Worm (Caenorhabditis elegans) whole organism, young adult: ENCODE results near the gene nspb-10.

Experiments
- B0019.2 ChIP-seq: fragments of 200-800 bp; sonication (Bioruptor generic); conservative IDR thresholded peaks from 2 replicates; pipeline ENCODE4 v1.3.6; 2022; ENCODE audit warnings: missing genetic modification reagents, missing genetic modification characterization, missing compliant biosample characterization
- B0336.3 ChIP-seq: fragments of 200-800 bp; sonication (Bioruptor generic); IDR thresholded peaks from 2 replicates; pipeline ENCODE4 v1.3.6; 2022; ENCODE audit warnings: missing genetic modification characterization, missing compliant biosample characterization
- C06A6.2 ChIP-seq: fragments of 200-800 bp; sonication (Bioruptor generic); conservative IDR thresholded peaks from 2 replicates; pipeline ENCODE4 v1.3.6; 2022; ENCODE audit warnings: missing genetic modification characterization, missing compliant biosample characterization
- C17E4.6 ChIP-seq: fragments of 200-800 bp; sonication (Bioruptor generic); IDR thresholded peaks from 2 replicates; pipeline ENCODE4 v1.3.6; 2022; ENCODE audit warnings: missing genetic modification reagents, missing genetic modification characterization, missing compliant biosample characterization
- F22D6.2 ChIP-seq: sonication (generic microtip); optimal IDR thresholded peaks from 2 replicates; lab custom pipeline; 2016; ENCODE audit warnings: mild to moderate bottlenecking, missing genetic modification characterization, missing compliant biosample characterization
- F23B12.7 ChIP-seq: sonication (generic microtip); optimal IDR thresholded peaks from 2 replicates; lab custom pipeline; 2017; ENCODE audit warnings: missing genetic modification characterization, mild to moderate bottlenecking, missing compliant biosample characterization, antibody characterized with exemption, moderate library complexity; ENCODE audit not compliant: insufficient read depth
- F39B2.1 ChIP-seq: fragments of 200-800 bp; sonication (Bioruptor generic); IDR thresholded peaks from 2 replicates; pipeline ENCODE4 v1.3.6; 2022; ENCODE audit warnings: missing genetic modification reagents, missing genetic modification characterization, missing compliant biosample characterization
- F52B5.7 ChIP-seq: sonication (generic microtip); optimal IDR thresholded peaks from 2 replicates; lab custom pipeline; 2016; ENCODE audit warnings: mild to moderate bottlenecking, missing genetic modification characterization, missing compliant biosample characterization
- F55B11.4 ChIP-seq: sonication (generic microtip); optimal IDR thresholded peaks from 2 replicates; lab custom pipeline; 2016; ENCODE audit warnings: missing compliant biosample characterization, missing genetic modification characterization, borderline replicate concordance; ENCODE audit not compliant: insufficient read depth
- F57A8.1 ChIP-seq: fragments of 200-800 bp; sonication (Bioruptor generic); optimal IDR thresholded peaks from 2 replicates; lab custom pipeline; 2018; ENCODE audit warnings: mild to moderate bottlenecking, missing genetic modification characterization, moderate library complexity, missing compliant biosample characterization
- K11D2.4 ChIP-seq: fragments of 200-800 bp; sonication (Bioruptor generic); IDR thresholded peaks from 2 replicates; pipeline ENCODE4 v1.3.6; 2022; ENCODE audit warnings: missing genetic modification reagents, missing genetic modification characterization, missing compliant biosample characterization
- K12H6.12 ChIP-seq: fragments of 200-800 bp; sonication (Bioruptor generic); optimal IDR thresholded peaks from 2 replicates; lab custom pipeline; 2018; ENCODE audit warnings: mild to moderate bottlenecking, missing genetic modification characterization, missing compliant biosample characterization
- Y56A3A.18 ChIP-seq: fragments of 200-800 bp; sonication (Bioruptor generic); IDR thresholded peaks from 2 replicates; pipeline ENCODE4 v1.3.6; 2022; ENCODE audit warnings: missing genetic modification reagents, missing genetic modification characterization, missing compliant biosample characterization
- Y67H2A.10 ChIP-seq: fragments of 200-800 bp; sonication (Bioruptor generic); conservative IDR thresholded peaks from 2 replicates; pipeline ENCODE4 v1.3.6; 2022; ENCODE audit warnings: missing genetic modification reagents, missing genetic modification characterization, missing compliant biosample characterization
- Y79H2A.3 ChIP-seq: fragments of 200-800 bp; sonication (Bioruptor generic); conservative IDR thresholded peaks from 2 replicates; pipeline ENCODE4 v1.3.6; 2022; ENCODE audit warnings: missing genetic modification reagents, missing genetic modification characterization, missing compliant biosample characterization
- Y95B8A.8 ChIP-seq: fragments of 200-800 bp; sonication (Bioruptor generic); IDR thresholded peaks from 2 replicates; pipeline ENCODE4 v1.3.6; 2022; ENCODE audit warnings: missing genetic modification reagents, missing genetic modification characterization, missing compliant biosample characterization
- akir-1 ChIP-seq: fragments of 200-800 bp; sonication (Bioruptor generic); optimal IDR thresholded peaks from 2 replicates; lab custom pipeline; 2018; ENCODE audit warnings: mild to moderate bottlenecking, missing genetic modification characterization, moderate library complexity, missing compliant biosample characterization
- ama-1 ChIP-seq, 3 experiments: fragments of 150-350 bp in 1 of 3; sonication (generic microtip) in 2 of 3; optimal IDR thresholded peaks; 2 replicates each; lab custom pipeline; 2014 to 2018; ENCODE audit warnings: missing biosample characterization in 2 of 3, missing genetic modification characterization in 2 of 3, missing genetic modification reagents in 2 of 3
- aptf-3 ChIP-seq: fragments of 200-800 bp; sonication (Bioruptor generic); IDR thresholded peaks from 2 replicates; pipeline ENCODE4 v1.3.6; 2022; ENCODE audit warnings: missing genetic modification characterization, missing compliant biosample characterization
- atf-7 ChIP-seq: sonication (generic microtip); optimal IDR thresholded peaks from 2 replicates; lab custom pipeline; 2017; ENCODE audit warnings: mild to moderate bottlenecking, missing genetic modification characterization, missing compliant biosample characterization
- attf-3 ChIP-seq: fragments of 200-800 bp; sonication (Bioruptor generic); conservative IDR thresholded peaks from 2 replicates; pipeline ENCODE4 v1.3.6; 2022; ENCODE audit warnings: missing genetic modification reagents, missing genetic modification characterization, missing compliant biosample characterization
- bed-1 ChIP-seq: fragments of 200-800 bp; sonication (Bioruptor generic); IDR thresholded peaks from 2 replicates; pipeline ENCODE4 v1.3.6; 2022; ENCODE audit warnings: missing genetic modification reagents, missing genetic modification characterization, missing compliant biosample characterization
- bed-2 ChIP-seq: fragments of 200-800 bp; sonication (Bioruptor generic); IDR thresholded peaks from 2 replicates; pipeline ENCODE4 v1.3.6; 2022; ENCODE audit warnings: missing genetic modification reagents, missing genetic modification characterization, missing compliant biosample characterization
- ceh-100 ChIP-seq: fragments of 200-800 bp; sonication (Bioruptor generic); IDR thresholded peaks from 2 replicates; pipeline ENCODE4 v1.3.6; 2022; ENCODE audit warnings: missing genetic modification reagents, missing genetic modification characterization, missing compliant biosample characterization
- ceh-27 ChIP-seq: fragments of 200-800 bp; sonication (Bioruptor generic); optimal IDR thresholded peaks from 2 replicates; lab custom pipeline; 2018; ENCODE audit warnings: mild to moderate bottlenecking, missing genetic modification characterization, moderate library complexity, missing compliant biosample characterization
- dox-1 ChIP-seq: fragments of 200-800 bp; sonication (Bioruptor generic); IDR thresholded peaks from 2 replicates; pipeline ENCODE4 v1.3.6; 2022; ENCODE audit warnings: missing genetic modification reagents, missing genetic modification characterization, missing compliant biosample characterization
- dpff-1 ChIP-seq: sonication (generic microtip); optimal IDR thresholded peaks from 2 replicates; lab custom pipeline; 2017; ENCODE audit warnings: mild to moderate bottlenecking, missing genetic modification characterization, missing compliant biosample characterization
- dpl-1 ChIP-seq: fragments of 150-350 bp; optimal IDR thresholded peaks from 2 replicates; lab custom pipeline; 2014; ENCODE audit warnings: missing biosample characterization, missing genetic modification reagents, missing genetic modification characterization
- egl-18 ChIP-seq: fragments of 200-800 bp; sonication (Bioruptor generic); IDR thresholded peaks from 2 replicates; pipeline ENCODE4 v1.3.6; 2022; ENCODE audit warnings: missing genetic modification reagents, missing genetic modification characterization, missing compliant biosample characterization
- ekl-4 ChIP-seq: fragments of 200-800 bp; sonication (Bioruptor generic); IDR thresholded peaks from 2 replicates; pipeline ENCODE4 v1.3.6; 2022; ENCODE audit warnings: missing genetic modification reagents, missing genetic modification characterization, missing compliant biosample characterization
- hlh-26 ChIP-seq: fragments of 200-800 bp; sonication (Bioruptor generic); conservative IDR thresholded peaks from 2 replicates; pipeline ENCODE4 v1.3.6; 2022; ENCODE audit warnings: missing genetic modification reagents, missing genetic modification characterization, missing compliant biosample characterization
- hmg-1.2 ChIP-seq: fragments of 200-800 bp; sonication (Bioruptor generic); IDR thresholded peaks from 2 replicates; pipeline ENCODE4 v1.3.6; 2022; ENCODE audit warnings: missing genetic modification reagents, missing genetic modification characterization, missing compliant biosample characterization
- lin-26 ChIP-seq: fragments of 200-800 bp; sonication (Bioruptor generic); IDR thresholded peaks from 2 replicates; pipeline ENCODE4 v1.3.6; 2022; ENCODE audit warnings: missing genetic modification reagents, missing genetic modification characterization, missing compliant biosample characterization
- lin-35 ChIP-seq, 3 experiments: fragments of 150-350 bp in 2 of 3; sonication (generic microtip) in 1 of 3; optimal IDR thresholded peaks; 2 replicates each; lab custom pipeline; 2014 to 2018; ENCODE audit warnings: missing biosample characterization in 3 of 3, missing genetic modification characterization in 3 of 3, missing genetic modification reagents in 3 of 3
- nfya-2 ChIP-seq: fragments of 200-800 bp; sonication (Bioruptor generic); IDR thresholded peaks from 2 replicates; pipeline ENCODE4 v1.3.6; 2022; ENCODE audit warnings: missing genetic modification reagents, missing genetic modification characterization, missing compliant biosample characterization
- nhr-179 ChIP-seq: sonication (generic microtip); optimal IDR thresholded peaks from 2 replicates; lab custom pipeline; 2016; ENCODE audit warnings: mild to moderate bottlenecking, missing genetic modification characterization, missing compliant biosample characterization
- pbrm-1 ChIP-seq: fragments of 200-800 bp; sonication (Bioruptor generic); IDR thresholded peaks from 2 replicates; pipeline ENCODE4 v1.3.6; 2022; ENCODE audit warnings: missing genetic modification reagents, missing genetic modification characterization, missing compliant biosample characterization
- rec-8 ChIP-seq, 2 experiments: sonication (generic microtip); optimal IDR thresholded peaks; 2 replicates each; lab custom pipeline; 2016; ENCODE audit warnings: mild to moderate bottlenecking in 2 of 2, missing genetic modification characterization in 2 of 2, missing genetic modification reagents in 2 of 2, missing genotype in 2 of 2, missing biosample characterization in 1 of 2, missing compliant biosample characterization in 1 of 2, moderate library complexity in 1 of 2
- tbx-9 ChIP-seq: sonication (generic microtip); optimal IDR thresholded peaks from 2 replicates; lab custom pipeline; 2016; ENCODE audit warnings: borderline replicate concordance, missing genetic modification characterization, inconsistent platforms, missing compliant biosample characterization
- tlf-1 ChIP-seq: fragments of 200-800 bp; sonication (Bioruptor generic); optimal IDR thresholded peaks from 2 replicates; lab custom pipeline; 2018; ENCODE audit warnings: mild to moderate bottlenecking, missing genetic modification characterization, missing compliant biosample characterization
- ztf-18 ChIP-seq: sonication (generic microtip); optimal IDR thresholded peaks from 2 replicates; lab custom pipeline; 2016; ENCODE audit warnings: missing genotype, mild to moderate bottlenecking, missing genetic modification characterization, missing compliant biosample characterization
- ztf-26 ChIP-seq: sonication (generic microtip); optimal IDR thresholded peaks from 2 replicates; lab custom pipeline; 2017; ENCODE audit warnings: missing genetic modification characterization, missing compliant biosample characterization
- ztf-3 ChIP-seq: fragments of 200-800 bp; sonication (Bioruptor generic); optimal IDR thresholded peaks from 2 replicates; lab custom pipeline; 2018; ENCODE audit warnings: mild to moderate bottlenecking, missing genetic modification characterization, missing compliant biosample characterization
- ztf-6 ChIP-seq: fragments of 200-800 bp; sonication (Bioruptor generic); IDR thresholded peaks from 2 replicates; pipeline ENCODE4 v1.3.6; 2022; ENCODE audit warnings: missing genetic modification reagents, missing genetic modification characterization, missing compliant biosample characterization

nspb-10 gene

ce11 chrII:14616927-14617326 lies 28.9 kb upstream of the nspb-10 start (continued):
- TF ChIP-seq C17E4.6 = 0 out of 2 replicates have a peak, but pooled peaks have one; percentile 15
- TF ChIP-seq tbx-9 (tag; lab: Kevin White, UChicago) = no peak
- peak; percentile 72 for TF ChIP-seq F57A8.1 (GFP tag; lab: Kevin White, UChicago)
- peak; percentile 68 for TF ChIP-seq dox-1 (GFP tag; lab: Robert Waterston, UW)
- peak; percentile 46; the same call in 1 of the 2 replicates for TF ChIP-seq pbrm-1 (GFP tag; lab: Robert Waterston, UW)
- TF ChIP-seq lin-35 (GFP tag; optimal IDR thresholded peaks at IDR 0.05; lab: Kevin White, UChicago) = no peak
- TF ChIP-seq lin-26 (GFP tag; lab: Robert Waterston, UW) = peak; percentile 96
- TF ChIP-seq Y95B8A.8 (GFP tag; lab: Robert Waterston, UW) = 0 out of 2 replicates have a peak, but pooled peaks have one; percentile 16
- peak; percentile 66; the same call in 1 of the 2 replicates for TF ChIP-seq aptf-3 (GFP tag; lab: Robert Waterston, UW)
- TF ChIP-seq F22D6.2 (tag; lab: Kevin White, UChicago) = no peak
- TF ChIP-seq dpff-1 (tag; lab: Kevin White, UChicago) = no peak
- no peak for TF ChIP-seq F55B11.4
- no peak for TF ChIP-seq ceh-100 (GFP tag; lab: Robert Waterston, UW)
- TF ChIP-seq nfya-2 (GFP tag; lab: Robert Waterston, UW) = no peak
- no peak for TF ChIP-seq C06A6.2 (GFP tag; lab: Robert Waterston, UW)
- 0 out of 2 replicates have a peak, but pooled peaks have one; percentile 33 for TF ChIP-seq Y79H2A.3 (GFP tag; lab: Robert Waterston, UW)
- TF ChIP-seq atf-7 (tag; lab: Kevin White, UChicago) = no peak
- peak; percentile 21 for TF ChIP-seq tlf-1
- no peak for TF ChIP-seq dpl-1 (GFP tag; lab: Kevin White, UChicago)
- TF ChIP-seq ztf-26 (tag; lab: Kevin White, UChicago) = peak; percentile 54
- TF ChIP-seq egl-18 = 0 out of 2 replicates have a peak, but pooled peaks have one; percentile 20
- TF ChIP-seq ceh-27 (GFP tag; lab: Kevin White, UChicago) = peak; percentile 59
- 0 out of 2 replicates have a peak, but pooled peaks have one; percentile 44 for TF ChIP-seq B0336.3
- TF ChIP-seq B0019.2 = 0 out of 2 replicates have a peak, but pooled peaks have one; percentile 14
- TF ChIP-seq bed-1 (GFP tag; lab: Robert Waterston, UW) = no peak
- no peak for TF ChIP-seq akir-1
- peak; percentile 74 for TF ChIP-seq F52B5.7 (tag; lab: Kevin White, UChicago)
- no peak for TF ChIP-seq ztf-3 (GFP tag; lab: Kevin White, UChicago)
- no peak for TF ChIP-seq attf-3 (GFP tag; lab: Robert Waterston, UW)
- no peak for TF ChIP-seq ama-1 (optimal IDR thresholded peaks at IDR 0.05; lab: Kevin White, UChicago)
- TF ChIP-seq ama-1 (GFP tag; optimal IDR thresholded peaks at IDR 0.05; lab: Kevin White, UChicago) = peak in 1 of 2 experiments; percentile 34
- TF ChIP-seq K12H6.12 (tag; lab: Kevin White, UChicago) = no peak
- peak; percentile 77 to 87 for TF ChIP-seq rec-8 (tag; optimal IDR thresholded peaks at IDR 0.05; lab: Kevin White, UChicago)
- TF ChIP-seq ekl-4 (GFP tag; lab: Robert Waterston, UW) = peak; percentile 69; the same call in 1 of the 2 replicates
- TF ChIP-seq K11D2.4 = 0 out of 2 replicates have a peak, but pooled peaks have one; percentile 50
- TF ChIP-seq hmg-1.2 = peak; percentile 61
- TF ChIP-seq, all 124 proteins: peak for 78

ce11 chrII:14616402-14616801 lies 28.3 kb upstream of the nspb-10 start:
- TF ChIP-seq F23B12.7 (tag; lab: Kevin White, UChicago) = no peak

ce11 chrII:14615735-14616134 lies 27.7 kb upstream of the nspb-10 start, which contains the start of gene mltn-9:
Gene mltn-9 (plus strand): TSS chrII:14616035.
- no peak for TF ChIP-seq ztf-18
- TF ChIP-seq F39B2.1 (GFP tag; lab: Robert Waterston, UW) = no peak
- no peak for TF ChIP-seq Y67H2A.10
- TF ChIP-seq Y56A3A.18 (GFP tag; lab: Robert Waterston, UW) = no peak
- TF ChIP-seq hlh-26 (GFP tag; lab: Robert Waterston, UW) = no peak
- TF ChIP-seq nhr-179 (tag; lab: Kevin White, UChicago) = no peak
- TF ChIP-seq bed-2 (GFP tag; lab: Robert Waterston, UW) = no peak
- TF ChIP-seq ztf-6 = no peak
- TF ChIP-seq, all 124 proteins: peak for 0
